Worm (Caenorhabditis elegans): ENCODE data around the gene C24H10.3.

- TF ChIP-seq Y5F2A.4 (GFP tag; optimal IDR thresholded peaks at IDR 0.05) (no peak), nhr-237 (tag; optimal IDR thresholded peaks at IDR 0.05) (no peak), ceh-82 (tag; optimal IDR thresholded peaks at IDR 0.05) (no peak), nhr-6 (tag; optimal IDR thresholded peaks at IDR 0.05) (no peak), snpc-4 (tag; optimal IDR thresholded peaks at IDR 0.05) (no peak), aly-2 (tag; optimal IDR thresholded peaks at IDR 0.05) (no peak), lin-15B (tag; optimal IDR thresholded peaks at IDR 0.05) (no peak), arid-1 (GFP tag; conservative IDR thresholded peaks at IDR 0.05) (no peak), F37D6.2 (tag; optimal IDR thresholded peaks at IDR 0.05) (no peak)
These were observed 45.1 kb upstream of the C24H10.3 start, which contains the start of gene ZC449.8 for ce11 chrX:5015775-5016174.
